Fruit fly (Drosophila melanogaster) whole organism, embryonic: ENCODE measurements around the gene Irbp.
A peak's percentile ranks its signal among the peaks of the same experiment; 100 is the strongest.

Experiments
- Atf-2 ChIP-seq: fragments of 200-800 bp; sonication (Bioruptor generic); optimal IDR thresholded peaks from 2 replicates; lab custom pipeline; 2016; ENCODE audit warnings: missing biosample characterization, missing genetic modification characterization
- Atf6 ChIP-seq: fragments of 200-800 bp; sonication (Bioruptor generic); IDR thresholded peaks from 2 replicates; pipeline ENCODE4 v1.3.6; 2022; ENCODE audit warnings: missing biosample characterization, missing genetic modification characterization
- BEAF-32 ChIP-seq: fragments of 200-800 bp; sonication (Bioruptor generic); optimal IDR thresholded peaks from 3 replicates; lab custom pipeline; 2017; ENCODE audit warnings: missing biosample characterization, missing genetic modification characterization, mild to moderate bottlenecking, moderate library complexity, missing genetic modification reagents
- CG10366 ChIP-seq: fragments of 200-800 bp; sonication (Bioruptor generic); IDR thresholded peaks from 2 replicates; pipeline ENCODE4 v1.3.6; 2022; ENCODE audit warnings: missing biosample characterization, missing genetic modification characterization
- CG14667 ChIP-seq: fragments of 200-800 bp; sonication (Bioruptor generic); IDR thresholded peaks from 2 replicates; pipeline ENCODE4 v1.3.6; 2022; ENCODE audit warnings: missing biosample characterization, missing genetic modification characterization
- CG17361 ChIP-seq: fragments of 200-800 bp; sonication (Bioruptor generic); IDR thresholded peaks from 3 replicates; pipeline ENCODE4 v1.3.6; 2022; ENCODE audit warnings: missing biosample characterization, missing genetic modification characterization
- CG18619 ChIP-seq: fragments of 200-800 bp; sonication (Bioruptor generic); optimal IDR thresholded peaks from 3 replicates; lab custom pipeline; 2017; ENCODE audit warnings: missing biosample characterization, mild to moderate bottlenecking, missing genetic modification characterization
- CG2116 ChIP-seq: fragments of 200-800 bp; sonication (Bioruptor generic); optimal IDR thresholded peaks from 3 replicates; lab custom pipeline; 2018; ENCODE audit warnings: missing biosample characterization, mild to moderate bottlenecking, missing genetic modification characterization
- CG2120 ChIP-seq: fragments of 200-800 bp; sonication (Bioruptor generic); optimal IDR thresholded peaks from 3 replicates; lab custom pipeline; 2016; ENCODE audit warnings: missing biosample characterization, missing genetic modification characterization
- CG2875 ChIP-seq: fragments of 200-800 bp; sonication (Bioruptor generic); optimal IDR thresholded peaks from 2 replicates; lab custom pipeline; 2017; ENCODE audit warnings: missing biosample characterization, mild to moderate bottlenecking, missing genetic modification characterization, missing genetic modification reagents
- CG31388 ChIP-seq: fragments of 200-800 bp; sonication (Bioruptor generic); optimal IDR thresholded peaks from 2 replicates; lab custom pipeline; 2016; ENCODE audit warnings: missing biosample characterization, missing genetic modification characterization
- CG33213 ChIP-seq: fragments of 200-800 bp; sonication (Bioruptor generic); optimal IDR thresholded peaks from 3 replicates; lab custom pipeline; 2016; ENCODE audit warnings: missing biosample characterization, missing genetic modification characterization
- CG3726 ChIP-seq: fragments of 200-800 bp; sonication (Bioruptor generic); IDR thresholded peaks from 3 replicates; pipeline ENCODE4, ENCODE4 v1.3.6; 2022; ENCODE audit warnings: missing biosample characterization, missing genetic modification characterization
- CG3995 ChIP-seq: fragments of 200-800 bp; sonication (Bioruptor generic); optimal IDR thresholded peaks from 3 replicates; lab custom pipeline; 2016; ENCODE audit warnings: missing biosample characterization, missing genetic modification characterization
- CG4707 ChIP-seq: fragments of 200-800 bp; sonication (Bioruptor generic); optimal IDR thresholded peaks from 2 replicates; lab custom pipeline; 2018; ENCODE audit warnings: missing biosample characterization, mild to moderate bottlenecking, missing genetic modification characterization, moderate library complexity
- CG4730 ChIP-seq: fragments of 200-800 bp; sonication (Bioruptor generic); IDR thresholded peaks from 2 replicates; pipeline ENCODE4 v1.3.6; 2022; ENCODE audit warnings: missing biosample characterization, missing genetic modification characterization
- CG6654 ChIP-seq: fragments of 200-800 bp; sonication (Bioruptor generic); optimal IDR thresholded peaks from 2 replicates; lab custom pipeline; 2017; ENCODE audit warnings: missing biosample characterization, mild to moderate bottlenecking, missing genetic modification characterization
- CG6854 ChIP-seq: fragments of 200-800 bp; sonication (Bioruptor generic); optimal IDR thresholded peaks from 3 replicates; lab custom pipeline; 2017; ENCODE audit warnings: missing biosample characterization, mild to moderate bottlenecking, missing genetic modification characterization
- CG7372 ChIP-seq: fragments of 200-800 bp; sonication (Bioruptor generic); IDR thresholded peaks from 2 replicates; pipeline ENCODE4 v1.3.6; 2022; ENCODE audit warnings: missing biosample characterization, missing genetic modification characterization
- CG7928 ChIP-seq: fragments of 200-800 bp; sonication (Bioruptor generic); optimal IDR thresholded peaks from 2 replicates; lab custom pipeline; 2017; ENCODE audit warnings: missing biosample characterization, mild to moderate bottlenecking, missing genetic modification characterization
- CG8281 ChIP-seq: fragments of 200-800 bp; sonication (Bioruptor generic); optimal IDR thresholded peaks from 2 replicates; lab custom pipeline; 2018; ENCODE audit warnings: missing biosample characterization, mild to moderate bottlenecking, missing genetic modification characterization, moderate library complexity
- CG8359 ChIP-seq: fragments of 200-800 bp; sonication (Bioruptor generic); optimal IDR thresholded peaks from 2 replicates; lab custom pipeline; 2017; ENCODE audit warnings: missing biosample characterization, mild to moderate bottlenecking, missing genetic modification characterization, borderline replicate concordance
- CG8924 ChIP-seq: fragments of 200-800 bp; optimal IDR thresholded peaks from 3 replicates; lab custom pipeline; 2019; ENCODE audit warnings: missing biosample characterization, mild to moderate bottlenecking, missing genetic modification characterization, moderate library complexity
- CHES-1-like ChIP-seq: fragments of 200-800 bp; sonication (Bioruptor generic); optimal IDR thresholded peaks from 2 replicates; lab custom pipeline; 2016; ENCODE audit warnings: missing biosample characterization, missing genetic modification characterization
- Camta ChIP-seq: fragments of 200-800 bp; sonication (Bioruptor generic); optimal IDR thresholded peaks from 2 replicates; lab custom pipeline; 2016; ENCODE audit warnings: missing biosample characterization, missing genetic modification characterization
- D19B ChIP-seq: fragments of 200-800 bp; sonication (Bioruptor generic); optimal IDR thresholded peaks from 2 replicates; lab custom pipeline; 2017; ENCODE audit warnings: missing biosample characterization, mild to moderate bottlenecking, missing genetic modification characterization
- Deaf1 ChIP-seq: fragments of 200-800 bp; optimal IDR thresholded peaks from 3 replicates; lab custom pipeline; 2019; ENCODE audit warnings: missing biosample characterization, mild to moderate bottlenecking, missing genetic modification characterization, moderate library complexity
- Eip74EF ChIP-seq, 2 experiments: fragments of 200-800 bp in 1 of 2; fragments of >200 bp in 1 of 2; sonication (Bioruptor generic) in 1 of 2; optimal IDR thresholded peaks; 2 replicates each; lab custom pipeline; 2017 to 2019; ENCODE audit warnings: missing biosample characterization in 2 of 2, missing genetic modification characterization in 2 of 2, mild to moderate bottlenecking in 1 of 2, moderate library complexity in 1 of 2
- HLH54F ChIP-seq: fragments of 200-800 bp; sonication (Bioruptor generic); optimal IDR thresholded peaks from 3 replicates; lab custom pipeline; 2016; ENCODE audit warnings: missing biosample characterization, missing genetic modification characterization
- HmgZ ChIP-seq: fragments of 200-800 bp; sonication (Bioruptor generic); optimal IDR thresholded peaks from 2 replicates; lab custom pipeline; 2018; ENCODE audit warnings: missing biosample characterization, mild to moderate bottlenecking, missing genetic modification characterization
- MTF-1 ChIP-seq: fragments of 200-800 bp; sonication (Bioruptor generic); optimal IDR thresholded peaks from 2 replicates; lab custom pipeline; 2018; ENCODE audit warnings: missing biosample characterization, mild to moderate bottlenecking, missing genetic modification characterization, borderline replicate concordance
- Max ChIP-seq: fragments of 200-800 bp; sonication (Bioruptor generic); optimal IDR thresholded peaks from 2 replicates; lab custom pipeline; 2016; ENCODE audit warnings: missing biosample characterization, mild to moderate bottlenecking, missing genetic modification characterization
- Mrtf ChIP-seq: fragments of 200-800 bp; sonication (Bioruptor generic); IDR thresholded peaks from 3 replicates; pipeline ENCODE4 v1.3.6; 2022; ENCODE audit warnings: missing biosample characterization, missing genetic modification characterization
- Six4 ChIP-seq: fragments of 200-800 bp; sonication (Bioruptor generic); optimal IDR thresholded peaks from 2 replicates; lab custom pipeline; 2016; ENCODE audit warnings: missing biosample characterization, missing genetic modification characterization
- al ChIP-seq: fragments of 200-800 bp; sonication (Bioruptor generic); IDR thresholded peaks from 2 replicates; pipeline ENCODE4 v1.3.6; 2022; ENCODE audit warnings: missing biosample characterization, missing genetic modification characterization
- ato ChIP-seq: fragments of 200-800 bp; sonication (Bioruptor generic); IDR thresholded peaks from 2 replicates; pipeline ENCODE4 v1.3.6; 2022; ENCODE audit warnings: missing biosample characterization, missing genetic modification characterization; ENCODE audit not compliant: partially characterized antibody
- bigmax ChIP-seq: fragments of 200-800 bp; sonication (Bioruptor generic); optimal IDR thresholded peaks from 2 replicates; lab custom pipeline; 2018; ENCODE audit warnings: missing biosample characterization, mild to moderate bottlenecking, missing genetic modification characterization
- crol ChIP-seq: fragments of 200-800 bp; sonication (Bioruptor generic); IDR thresholded peaks from 2 replicates; pipeline ENCODE4 v1.3.6; 2022; ENCODE audit warnings: missing biosample characterization, missing genetic modification characterization
- crp ChIP-seq, 2 experiments: fragments of 200-800 bp; sonication (Bioruptor generic); optimal IDR thresholded peaks; 2 replicates in 1 of 2; 3 replicates in 1 of 2; lab custom pipeline; 2017; ENCODE audit warnings: missing biosample characterization in 2 of 2, missing genetic modification characterization in 2 of 2, mild to moderate bottlenecking in 1 of 2, moderate library complexity in 1 of 2
- dati ChIP-seq: fragments of 200-800 bp; sonication (Bioruptor generic); IDR thresholded peaks from 2 replicates; pipeline ENCODE4 v1.3.6; 2022; ENCODE audit warnings: missing biosample characterization, missing genetic modification characterization
- disco-r ChIP-seq: fragments of 200-800 bp; sonication (Bioruptor generic); optimal IDR thresholded peaks from 2 replicates; lab custom pipeline; 2016; ENCODE audit warnings: missing biosample characterization, missing genetic modification characterization
- ewg ChIP-seq: fragments of 200-800 bp; sonication (Bioruptor generic); optimal IDR thresholded peaks from 3 replicates; lab custom pipeline; 2017; ENCODE audit warnings: mild to moderate bottlenecking, missing biosample characterization, missing genetic modification reagents, missing genetic modification characterization
- fru ChIP-seq: fragments of >200 bp; optimal IDR thresholded peaks from 2 replicates; lab custom pipeline; 2017
- ftz-f1 ChIP-seq: fragments of 200-800 bp; sonication (Bioruptor generic); optimal IDR thresholded peaks from 2 replicates; lab custom pipeline; 2016; ENCODE audit warnings: missing biosample characterization, missing genetic modification characterization
- knrl ChIP-seq: fragments of 200-800 bp; sonication (Bioruptor generic); IDR thresholded peaks from 3 replicates; pipeline ENCODE4 v1.3.6; 2022; ENCODE audit warnings: missing biosample characterization, missing genetic modification characterization; ENCODE audit not compliant: partially characterized antibody
- sc ChIP-seq, 3 experiments: fragments of >200 bp in 2 of 3; fragments of 200-800 bp in 1 of 3; sonication (Bioruptor generic) in 1 of 3; optimal IDR thresholded peaks; 2 replicates in 2 of 3; 3 replicates in 1 of 3; lab custom pipeline; 2017; ENCODE audit warnings: mild to moderate bottlenecking in 1 of 3, missing biosample characterization in 1 of 3, missing genetic modification characterization in 1 of 3, missing genetic modification reagents in 1 of 3
- sim ChIP-seq: fragments of 200-800 bp; sonication (Bioruptor generic); IDR thresholded peaks from 2 replicates; pipeline ENCODE4 v1.3.6; 2022; ENCODE audit warnings: missing biosample characterization, missing genetic modification characterization
- sob ChIP-seq: fragments of 200-800 bp; sonication (Bioruptor generic); IDR thresholded peaks from 2 replicates; pipeline ENCODE4 v1.3.6; 2022; ENCODE audit warnings: missing biosample characterization, missing genetic modification characterization
- tgo ChIP-seq: fragments of 200-800 bp; sonication (Bioruptor generic); IDR thresholded peaks from 3 replicates; pipeline ENCODE4 v1.3.6; 2022; ENCODE audit warnings: missing biosample characterization, missing genetic modification characterization
- unpg ChIP-seq: fragments of 200-800 bp; sonication (Bioruptor generic); optimal IDR thresholded peaks from 3 replicates; lab custom pipeline; 2018; ENCODE audit warnings: missing biosample characterization, mild to moderate bottlenecking, missing genetic modification characterization, moderate library complexity

Gene Irbp

DNA sequence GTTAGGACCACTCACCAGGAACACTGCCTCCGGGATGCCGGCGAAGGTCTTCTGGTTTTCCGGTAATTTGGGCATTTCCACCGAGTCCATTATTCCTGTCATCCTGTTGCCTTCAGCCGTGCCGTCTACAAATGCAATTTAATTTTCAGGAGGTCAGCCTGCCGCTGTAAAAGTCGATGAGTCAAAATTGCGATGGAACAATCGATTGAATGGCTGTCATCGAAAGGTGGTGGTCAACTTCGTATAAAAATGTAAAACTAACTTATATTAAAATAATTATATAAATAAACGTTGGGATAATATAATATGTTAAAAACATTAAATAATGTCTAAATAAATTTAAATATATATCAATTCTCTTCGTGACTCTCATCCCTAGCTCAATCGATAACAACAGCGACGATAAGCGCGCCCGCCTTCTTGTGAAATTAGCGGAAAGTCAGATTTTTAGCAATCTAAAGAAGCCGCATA is at the start of gene Irbp, which contains the start of gene mgr (continued):
- TF ChIP-seq CG7928 (GFP tag; lab: Kevin White, UChicago) (peak; percentile 71), Deaf1 (no peak), disco-r (no peak), HmgZ (tag; lab: Kevin White, UChicago) (peak; percentile 86), D19B (GFP tag; lab: Kevin White, UChicago) (peak; percentile 72), al (peak; percentile 95), CG2875 (peak; percentile 79), CG4730 (GFP tag; lab: Robert Waterston, UW) (peak; percentile 90), crp (GFP tag; optimal IDR thresholded peaks at IDR 0.05; lab: Kevin White, UChicago) (peak in 1 of 2 experiments; percentile 56), CG31388 (GFP tag; lab: Kevin White, UChicago) (peak; percentile 65), BEAF-32 (peak; percentile 75), ewg (peak; percentile 83), tgo (peak; percentile 96), unpg (GFP tag; lab: Kevin White, UChicago) (peak; percentile 96), sim (peak; percentile 88), sc (optimal IDR thresholded peaks at IDR 0.05; lab: Kevin White, UChicago) (no peak), sc (GFP tag; optimal IDR thresholded peaks at IDR 0.05; lab: Kevin White, UChicago) (peak; percentile 84), Eip74EF (GFP tag; optimal IDR thresholded peaks at IDR 0.05; lab: Kevin White, UChicago) (no peak), CG3726 (GFP tag; lab: Robert Waterston, UW) (peak; percentile 85), CG14667 (GFP tag; lab: Robert Waterston, UW) (peak; percentile 91), CHES-1-like (GFP tag; lab: Kevin White, UChicago) (peak; percentile 46), CG6854 (GFP tag; lab: Kevin White, UChicago) (peak; percentile 74), CG6654 (peak; percentile 63), HLH54F (GFP tag; lab: Kevin White, UChicago) (peak; percentile 54), Atf6 (GFP tag; lab: Robert Waterston, UW) (peak; percentile 91), Atf-2 (GFP tag; lab: Kevin White, UChicago) (peak; percentile 11), CG2116 (peak; percentile 82), CG8359 (peak; percentile 75), MTF-1 (GFP tag; lab: Kevin White, UChicago) (peak; percentile 52), CG10366 (GFP tag; lab: Robert Waterston, UW) (peak; percentile 94), ato (GFP tag; lab: Robert Waterston, UW) (no peak), CG8924 (tag; lab: Kevin White, UChicago) (peak; percentile 94), CG2120 (GFP tag; lab: Kevin White, UChicago) (peak; percentile 84), CG33213 (GFP tag; lab: Kevin White, UChicago) (no peak), fru (lab: Kevin White, UChicago) (no peak), CG4707 (GFP tag; lab: Kevin White, UChicago) (peak; percentile 64), sob (GFP tag; lab: Robert Waterston, UW) (peak; percentile 98), ftz-f1 (peak; percentile 23), Mrtf (GFP tag; lab: Robert Waterston, UW) (no peak; the same call in 2 of the 3 replicates), CG3995 (GFP tag; lab: Kevin White, UChicago) (peak; percentile 40), Six4 (peak; percentile 87), bigmax (GFP tag; lab: Kevin White, UChicago) (peak; percentile 86), Max (GFP tag; lab: Kevin White, UChicago) (peak; percentile 87), CG8281 (tag; lab: Kevin White, UChicago) (peak; percentile 58), CG17361 (GFP tag; lab: Robert Waterston, UW) (peak; percentile 96), crol (GFP tag; lab: Robert Waterston, UW) (peak; percentile 68), Camta (GFP tag; lab: Kevin White, UChicago) (peak; percentile 3), CG18619 (GFP tag; lab: Kevin White, UChicago) (peak; percentile 86), knrl (peak; percentile 91), CG7372 (GFP tag; lab: Robert Waterston, UW) (peak; percentile 94), dati (GFP tag; lab: Robert Waterston, UW) (no peak)
